Worm (Caenorhabditis elegans) whole organism, L4 larva: ENCODE measurements around the gene Y49E10.4.

ENCODE experiments used
- F49E8.2 ChIP-seq: sonication (generic microtip); optimal IDR thresholded peaks from 2 replicates; lab custom pipeline; 2016; ENCODE audit warnings: missing compliant biosample characterization, mild to moderate bottlenecking, missing genetic modification characterization, borderline replicate concordance
- R02D3.7 ChIP-seq: fragments of 150-350 bp; sonication (generic microtip); optimal IDR thresholded peaks from 3 replicates; lab custom pipeline; 2014; ENCODE audit warnings: missing biosample characterization, missing genetic modification characterization
- Y105C5A.15 ChIP-seq: fragments of 200-800 bp; sonication (Bioruptor generic); IDR thresholded peaks from 2 replicates; pipeline ENCODE4 v1.3.6; 2022; ENCODE audit warnings: missing genetic modification characterization, missing compliant biosample characterization
- ZK546.5 ChIP-seq, 2 experiments: sonication (generic microtip); optimal IDR thresholded peaks; 2 replicates each; lab custom pipeline; 2017; ENCODE audit warnings: missing biosample characterization in 2 of 2, missing genetic modification characterization in 2 of 2
- aha-1 ChIP-seq: fragments of 150-350 bp; peaks from one replicate; lab custom pipeline; 2014; ENCODE audit warnings: missing biosample characterization, missing genetic modification characterization
- aly-2 ChIP-seq: sonication (generic microtip); optimal IDR thresholded peaks from 2 replicates; lab custom pipeline; 2018; ENCODE audit warnings: missing biosample characterization, missing genetic modification characterization
- arid-1 ChIP-seq: fragments of 200-800 bp; sonication (Bioruptor generic); conservative IDR thresholded peaks from 2 replicates; pipeline ENCODE4 v1.3.6; 2022; ENCODE audit warnings: missing genetic modification reagents, missing genetic modification characterization, missing compliant biosample characterization
- ceh-62 ChIP-seq: sonication (generic microtip); optimal IDR thresholded peaks from 2 replicates; lab custom pipeline; 2017; ENCODE audit warnings: missing biosample characterization, missing genetic modification characterization
- daf-16 ChIP-seq, 3 experiments: sonication (generic microtip); optimal IDR thresholded peaks; 2 replicates each; lab custom pipeline; 2016 to 2017; ENCODE audit warnings: missing genetic modification characterization in 3 of 3, missing genetic modification reagents in 3 of 3, mild to moderate bottlenecking in 2 of 3, missing compliant biosample characterization in 2 of 3, missing biosample characterization in 1 of 3, moderate library complexity in 1 of 3
- duxl-1 ChIP-seq: sonication (generic microtip); optimal IDR thresholded peaks from 2 replicates; lab custom pipeline; 2016; ENCODE audit warnings: mild to moderate bottlenecking, missing genetic modification characterization, moderate library complexity, missing compliant biosample characterization; ENCODE audit not compliant: poor library complexity
- dve-1 ChIP-seq: sonication (generic microtip); optimal IDR thresholded peaks from 2 replicates; lab custom pipeline; 2017; ENCODE audit warnings: antibody characterized with exemption, mild to moderate bottlenecking, missing genetic modification characterization, missing compliant biosample characterization; ENCODE audit not compliant: insufficient read depth
- fkh-10 ChIP-seq: fragments of 150-350 bp; optimal IDR thresholded peaks from 2 replicates; lab custom pipeline; 2014; ENCODE audit warnings: missing biosample characterization, missing genetic modification reagents, missing genetic modification characterization
- fos-1 ChIP-seq: fragments of 150-350 bp; optimal IDR thresholded peaks from 2 replicates; lab custom pipeline; 2014; ENCODE audit warnings: missing biosample characterization, missing genetic modification characterization
- hif-1 ChIP-seq, 2 experiments: sonication (generic microtip); optimal IDR thresholded peaks; 2 replicates each; lab custom pipeline; 2016 to 2017; ENCODE audit warnings: missing compliant biosample characterization in 2 of 2, missing genetic modification characterization in 2 of 2, missing genetic modification reagents in 2 of 2, missing genotype in 2 of 2, mild to moderate bottlenecking in 1 of 2
- lim-7 ChIP-seq: fragments of 200-800 bp; sonication (Bioruptor generic); IDR thresholded peaks from 2 replicates; pipeline ENCODE4 v1.3.6; 2022; ENCODE audit warnings: missing genetic modification characterization, missing compliant biosample characterization
- lin-1 ChIP-seq: fragments of 200-800 bp; sonication (Bioruptor generic); IDR thresholded peaks from 2 replicates; pipeline ENCODE4 v1.3.6; 2022; ENCODE audit warnings: missing genetic modification reagents, missing genetic modification characterization, missing compliant biosample characterization
- lin-13 ChIP-seq: fragments of 150-350 bp; optimal IDR thresholded peaks from 2 replicates; lab custom pipeline; 2014; ENCODE audit warnings: missing biosample characterization, missing genetic modification reagents, missing genetic modification characterization
- lin-29 ChIP-seq: fragments of 200-800 bp; sonication (Bioruptor generic); IDR thresholded peaks from 2 replicates; pipeline ENCODE4 v1.3.6; 2022; ENCODE audit warnings: missing genetic modification reagents, missing genetic modification characterization, missing compliant biosample characterization
- lin-38 ChIP-seq: fragments of 200-800 bp; sonication (Bioruptor generic); IDR thresholded peaks from 2 replicates; pipeline ENCODE4 v1.3.6; 2022; ENCODE audit warnings: missing genetic modification reagents, missing genetic modification characterization, missing compliant biosample characterization
- madf-5 ChIP-seq, 2 experiments: fragments of 200-800 bp; sonication (Bioruptor generic); IDR thresholded peaks; 2 replicates each; pipeline ENCODE4 v1.3.6; 2022; ENCODE audit warnings: missing compliant biosample characterization in 2 of 2, missing genetic modification characterization in 2 of 2
- mdl-1 ChIP-seq, 2 experiments: fragments of 150-350 bp in 1 of 2; sonication (generic microtip) in 1 of 2; optimal IDR thresholded peaks; 2 replicates each; lab custom pipeline; 2014 to 2017; ENCODE audit warnings: missing biosample characterization in 2 of 2, missing genetic modification characterization in 2 of 2
- mep-1 ChIP-seq: fragments of 150-350 bp; sonication (generic microtip); optimal IDR thresholded peaks from 3 replicates; lab custom pipeline; 2014; ENCODE audit warnings: missing biosample characterization, missing genetic modification characterization
- mxl-2 ChIP-seq: fragments of 200-800 bp; sonication (Bioruptor generic); conservative IDR thresholded peaks from 2 replicates; pipeline ENCODE4 v1.3.6; 2022; ENCODE audit warnings: missing genetic modification reagents, missing genetic modification characterization, missing compliant biosample characterization
- nhr-28 ChIP-seq: fragments of 150-350 bp; optimal IDR thresholded peaks from 2 replicates; lab custom pipeline; 2014; ENCODE audit warnings: missing biosample characterization, missing genetic modification characterization
- nhr-6 ChIP-seq: fragments of 150-350 bp; optimal IDR thresholded peaks from 2 replicates; lab custom pipeline; 2014; ENCODE audit warnings: missing biosample characterization, missing genetic modification characterization
- nhr-77 ChIP-seq: fragments of 150-350 bp; optimal IDR thresholded peaks from 2 replicates; lab custom pipeline; 2014; ENCODE audit warnings: missing biosample characterization, missing genetic modification characterization
- sdz-12 ChIP-seq: fragments of 200-800 bp; sonication (Bioruptor generic); optimal IDR thresholded peaks from 2 replicates; lab custom pipeline; 2018; ENCODE audit warnings: mild to moderate bottlenecking, missing genetic modification characterization, missing compliant biosample characterization
- snpc-1.2 ChIP-seq: fragments of 200-800 bp; sonication (Bioruptor generic); IDR thresholded peaks from 2 replicates; pipeline ENCODE4 v1.3.6; 2022; ENCODE audit warnings: missing genetic modification reagents, missing genetic modification characterization, missing compliant biosample characterization
- snpc-4 ChIP-seq: fragments of 150-350 bp; optimal IDR thresholded peaks from 2 replicates; lab custom pipeline; 2014; ENCODE audit warnings: missing biosample characterization, missing genetic modification characterization
- spr-3 ChIP-seq: fragments of 200-800 bp; sonication (Bioruptor generic); optimal IDR thresholded peaks from 2 replicates; lab custom pipeline; 2018; ENCODE audit warnings: mild to moderate bottlenecking, missing genetic modification characterization, missing compliant biosample characterization
- unc-130 ChIP-seq: sonication (generic microtip); optimal IDR thresholded peaks from 2 replicates; lab custom pipeline; 2016; ENCODE audit warnings: missing genetic modification reagents, missing genetic modification characterization, missing compliant biosample characterization
- unc-39 ChIP-seq: sonication (generic microtip); optimal IDR thresholded peaks from 2 replicates; lab custom pipeline; 2017; ENCODE audit warnings: missing biosample characterization, missing genetic modification characterization
- zag-1 ChIP-seq: fragments of 150-350 bp; optimal IDR thresholded peaks from 2 replicates; lab custom pipeline; 2014; ENCODE audit warnings: missing biosample characterization, missing genetic modification characterization
- zip-11 ChIP-seq: fragments of 200-800 bp; sonication (Bioruptor generic); IDR thresholded peaks from 2 replicates; pipeline ENCODE4 v1.3.6; 2022; ENCODE audit warnings: missing genetic modification characterization, missing compliant biosample characterization
- ztf-7 ChIP-seq: fragments of 150-350 bp; optimal IDR thresholded peaks from 2 replicates; lab custom pipeline; 2014; ENCODE audit warnings: missing biosample characterization, missing genetic modification characterization

Gene Y49E10.4

DNA sequence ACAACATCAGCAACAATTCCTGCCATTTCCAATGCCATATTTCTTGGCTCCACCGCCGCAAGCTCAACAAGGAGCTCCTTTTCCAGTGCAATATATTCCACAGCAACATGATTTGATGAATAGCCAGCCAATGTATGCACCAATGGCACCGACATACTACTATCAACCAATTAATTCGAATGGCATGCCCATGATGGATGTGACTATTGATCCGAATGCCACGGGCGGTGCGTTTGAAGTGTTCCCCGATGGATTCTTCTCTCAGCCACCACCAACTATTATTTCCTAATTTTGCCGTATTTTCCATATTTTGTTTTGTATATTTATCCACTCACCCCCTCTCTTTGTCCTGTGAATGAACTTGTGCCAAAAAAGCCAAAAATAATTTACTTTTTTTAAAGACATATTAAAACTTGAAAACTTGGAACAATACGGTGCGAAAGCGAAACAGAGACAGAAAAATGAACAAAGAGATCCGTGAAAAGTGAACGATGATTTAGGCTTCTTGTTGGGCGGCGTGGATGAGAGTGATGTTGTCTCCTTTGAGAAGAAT lies 45.3 kb upstream of the Y49E10.4 start:
- no peak for TF ChIP-seq zip-11
- TF ChIP-seq lin-1 (GFP tag; lab: Robert Waterston, UW): 0 out of 2 replicates have a peak, but pooled peaks have one; percentile 42
- TF ChIP-seq spr-3 (GFP tag; lab: Kevin White, UChicago): no peak
- no peak for TF ChIP-seq sdz-12 (GFP tag; lab: Kevin White, UChicago)
- TF ChIP-seq snpc-1.2 (GFP tag; lab: Robert Waterston, UW): peak; percentile 47; the same call in 1 of the 2 replicates
- peak; percentile 14 for TF ChIP-seq aha-1 (tag; lab: Kevin White, UChicago)
- TF ChIP-seq daf-16 (GFP tag; optimal IDR thresholded peaks at IDR 0.05; lab: Kevin White, UChicago): no peak
- no peak for TF ChIP-seq daf-16 (tag; optimal IDR thresholded peaks at IDR 0.05; lab: Kevin White, UChicago)
- 0 out of 2 replicates have a peak, but pooled peaks have one; percentile 43 for TF ChIP-seq arid-1 (GFP tag; lab: Robert Waterston, UW)
- TF ChIP-seq lim-7: no peak
- TF ChIP-seq mdl-1 (tag; optimal IDR thresholded peaks at IDR 0.05; lab: Kevin White, UChicago): no peak
- peak; percentile 46 for TF ChIP-seq lin-38
- TF ChIP-seq madf-5 (GFP tag; IDR thresholded peaks at IDR 0.05; lab: Robert Waterston, UW): no peak
- peak; percentile 51 for TF ChIP-seq F49E8.2 (tag; lab: Kevin White, UChicago)

DNA sequence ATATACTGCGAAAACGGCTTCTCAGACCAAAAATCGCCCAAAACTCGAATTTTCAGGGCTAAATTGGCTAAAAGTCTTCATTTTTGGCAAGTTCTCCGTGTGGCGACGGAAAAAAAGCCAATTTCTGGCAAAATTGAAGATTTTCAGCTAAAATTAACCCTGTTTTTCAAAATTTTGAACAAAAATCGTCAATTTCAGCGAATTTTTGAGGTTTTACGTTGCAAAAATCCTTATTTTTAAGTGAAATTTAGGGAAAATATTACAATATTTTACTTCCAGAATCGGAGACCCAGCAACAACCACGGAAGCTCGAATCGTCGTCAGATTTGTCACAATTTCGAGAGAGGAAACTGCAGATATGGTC lies 44.6 kb upstream of the Y49E10.4 start:
- TF ChIP-seq nhr-77 (tag; lab: Kevin White, UChicago): no peak
- TF ChIP-seq aha-1 (tag; lab: Kevin White, UChicago): peak; percentile 65
- no peak for TF ChIP-seq fos-1 (tag; lab: Kevin White, UChicago)

DNA sequence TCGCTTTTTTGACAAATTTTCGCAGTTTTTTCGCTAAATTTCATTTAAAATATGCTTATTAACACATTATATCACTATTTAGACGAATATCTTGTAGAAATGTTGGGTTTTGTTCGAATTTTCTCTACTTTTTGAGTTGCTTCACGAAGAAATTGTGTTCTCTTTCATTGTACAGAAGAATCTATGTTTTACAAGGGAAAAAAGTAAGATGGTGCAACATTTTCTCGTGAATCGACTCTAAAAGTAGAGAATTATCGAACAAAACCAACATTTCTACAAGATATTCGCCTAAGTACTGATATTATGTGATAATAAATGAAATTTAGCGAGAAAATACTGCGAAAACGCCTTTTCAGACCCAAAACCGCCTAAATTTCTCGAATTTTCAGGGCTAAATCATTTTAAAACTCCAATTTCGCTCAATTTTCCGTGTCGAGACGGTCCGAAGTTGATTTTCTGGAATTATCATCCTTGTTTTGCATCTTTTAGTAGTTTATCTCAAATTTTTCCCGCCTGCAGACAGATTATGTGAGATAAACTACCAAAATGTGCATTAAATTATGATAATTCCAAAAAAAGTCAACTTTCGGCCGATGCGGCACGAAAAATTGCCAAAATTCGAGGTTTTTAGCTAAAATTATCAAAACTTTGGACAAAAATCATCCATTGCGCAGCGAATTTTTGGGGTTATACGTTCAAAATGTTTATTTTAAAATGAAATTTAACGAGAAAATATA lies 44.1 kb upstream of the Y49E10.4 start:
- TF ChIP-seq mep-1 (peak; percentile 32), aha-1 (tag; lab: Kevin White, UChicago) (peak; percentile 72), sdz-12 (GFP tag; lab: Kevin White, UChicago) (no peak), mxl-2 (GFP tag; lab: Robert Waterston, UW) (no peak), daf-16 (GFP tag; optimal IDR thresholded peaks at IDR 0.05; lab: Kevin White, UChicago) (no peak), daf-16 (tag; optimal IDR thresholded peaks at IDR 0.05; lab: Kevin White, UChicago) (no peak)

DNA sequence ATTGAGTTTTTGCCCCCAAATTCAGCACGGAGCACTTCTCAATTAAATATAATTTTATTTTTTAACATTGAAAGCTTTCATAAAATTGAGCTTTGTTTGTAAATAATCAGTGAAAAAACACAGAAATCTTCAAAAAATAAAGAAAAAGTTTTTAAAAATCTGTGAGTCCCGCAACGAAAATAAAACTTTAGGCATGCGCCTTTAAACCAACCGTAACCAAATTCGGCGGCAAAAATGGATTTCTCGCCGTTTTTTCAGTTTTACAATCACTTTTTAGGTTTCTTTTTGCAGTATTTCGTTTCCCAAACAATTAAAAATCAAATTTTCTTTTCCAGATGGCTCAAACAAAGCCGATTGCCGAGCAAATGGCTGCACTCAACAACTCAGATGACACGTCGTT lies 42.9 kb upstream of the Y49E10.4 start, which contains the start of gene pie-1:
Gene pie-1 (plus strand): TSS at position 336 of the 400 bp plus-strand sequence.
- TF ChIP-seq F49E8.2 (tag; lab: Kevin White, UChicago): peak; percentile 61
- TF ChIP-seq aha-1 (tag; lab: Kevin White, UChicago): no peak
- no peak for TF ChIP-seq Y105C5A.15 (GFP tag; lab: Robert Waterston, UW)
- TF ChIP-seq unc-130 (GFP tag; lab: Kevin White, UChicago): peak; percentile 17
- peak; percentile 53; the same call in 1 of the 2 replicates for TF ChIP-seq lin-38
- TF ChIP-seq R02D3.7: no peak

ce11 chrIII:12425846-12426405 lies 42.3 kb upstream of the Y49E10.4 start:
- TF ChIP-seq ZK546.5 (tag; optimal IDR thresholded peaks at IDR 0.05; lab: Kevin White, UChicago): no peak
- no peak for TF ChIP-seq zag-1
- TF ChIP-seq dve-1 (tag; lab: Kevin White, UChicago): no peak
- no peak for TF ChIP-seq hif-1 (tag; optimal IDR thresholded peaks at IDR 0.05; lab: Kevin White, UChicago)
- no peak for TF ChIP-seq Y105C5A.15 (GFP tag; lab: Robert Waterston, UW)
- peak; percentile 2 for TF ChIP-seq nhr-28
- no peak for TF ChIP-seq unc-39 (tag; lab: Kevin White, UChicago)
- peak; percentile 91 for TF ChIP-seq aha-1 (tag; lab: Kevin White, UChicago)
- peak; percentile 60 for TF ChIP-seq ztf-7 (tag; lab: Kevin White, UChicago)
- no peak for TF ChIP-seq nhr-6
- TF ChIP-seq mep-1: peak; percentile 67
- no peak for TF ChIP-seq duxl-1 (tag; lab: Kevin White, UChicago)
- TF ChIP-seq aly-2: no peak
- no peak for TF ChIP-seq lin-13 (GFP tag; lab: Kevin White, UChicago)
- TF ChIP-seq R02D3.7: no peak
- TF ChIP-seq lin-29 (GFP tag; lab: Robert Waterston, UW): no peak
- TF ChIP-seq fkh-10 (GFP tag; lab: Kevin White, UChicago): no peak
- no peak for TF ChIP-seq ceh-62 (tag; lab: Kevin White, UChicago)
- no peak for TF ChIP-seq snpc-4 (tag; lab: Kevin White, UChicago)
